Fruit fly (Drosophila melanogaster): ENCODE results near the gene Acp26Aa.

Acp26Aa gene

DNA sequence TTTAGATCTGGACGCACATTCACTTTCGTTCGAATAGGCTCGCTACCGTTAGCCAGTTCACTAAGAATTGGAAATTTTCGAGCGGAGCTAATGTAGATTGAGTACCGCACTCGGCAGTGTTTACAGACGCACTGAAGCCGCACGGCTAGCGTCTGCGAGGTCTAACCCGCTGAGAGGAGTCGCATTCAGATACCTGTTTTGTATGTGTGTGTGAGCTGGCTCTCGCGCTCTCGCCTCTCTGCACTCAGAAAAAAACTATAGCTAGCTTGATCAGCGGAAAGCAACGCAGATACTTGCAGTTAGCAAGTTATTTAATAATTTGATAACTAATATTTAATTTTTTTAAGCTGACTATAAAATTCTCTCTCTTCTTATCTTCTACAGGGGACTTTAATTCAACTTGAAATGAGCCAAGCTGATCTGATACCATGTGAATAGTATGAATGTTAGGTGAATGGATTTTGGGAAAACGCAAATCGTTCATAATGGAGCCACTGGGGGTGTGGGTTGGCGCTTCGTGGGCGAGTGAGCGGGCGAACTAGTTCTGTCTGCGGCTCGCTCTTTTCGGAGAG is 14.2 kb downstream of the Acp26Aa start, which contains the start of gene rau:
Gene rau, minus strand, starts transcription at position 136 of the 572 bp plus-strand sequence.
- TF ChIP-seq CG9948 (tag; optimal IDR thresholded peaks at IDR 0.05) (peak; percentile 78), Pif1A (GFP tag; optimal IDR thresholded peaks at IDR 0.05) (peak; percentile 84), EcR (GFP tag; optimal IDR thresholded peaks at IDR 0.05) (peak; percentile 14), CG32121 (GFP tag; IDR thresholded peaks at IDR 0.05) (peak; percentile 79), CG14655 (GFP tag; optimal IDR thresholded peaks at IDR 0.05) (peak; percentile 87), Snoo (tag; optimal IDR thresholded peaks at IDR 0.05) (peak; percentile 70), CG10348 (GFP tag; IDR thresholded peaks at IDR 0.05) (peak; percentile 24; the same call in 1 of the 2 replicates), Pif1B (GFP tag; optimal IDR thresholded peaks at IDR 0.05) (peak; percentile 75), CG12605 (GFP tag; IDR thresholded peaks at IDR 0.05) (peak; percentile 36; the same call in 1 of the 2 replicates), CG8159 (tag; optimal IDR thresholded peaks at IDR 0.05) (peak; percentile 77), CG15710 (tag; optimal IDR thresholded peaks at IDR 0.05) (peak; percentile 79), CG8301 (tag; optimal IDR thresholded peaks at IDR 0.05) (peak; percentile 83), CG34367 (tag; optimal IDR thresholded peaks at IDR 0.05) (peak; percentile 66), gl (tag; optimal IDR thresholded peaks at IDR 0.05) (peak; percentile 55), Ets98B (GFP tag; IDR thresholded peaks at IDR 0.05) (peak; percentile 76), CG4496 (GFP tag; IDR thresholded peaks at IDR 0.05) (peak; percentile 80; the same call in 2 of the 3 replicates), D1 (tag; optimal IDR thresholded peaks at IDR 0.05) (peak; percentile 39), fd96Ca (GFP tag; IDR thresholded peaks at IDR 0.05) (peak; percentile 84), rn (GFP tag; IDR thresholded peaks at IDR 0.05) (0 out of 2 replicates have a peak, but pooled peaks have one; percentile 52), CG17806 (tag; optimal IDR thresholded peaks at IDR 0.05) (peak; percentile 70), CG13204 (GFP tag; optimal IDR thresholded peaks at IDR 0.05) (peak; percentile 63)

DNA sequence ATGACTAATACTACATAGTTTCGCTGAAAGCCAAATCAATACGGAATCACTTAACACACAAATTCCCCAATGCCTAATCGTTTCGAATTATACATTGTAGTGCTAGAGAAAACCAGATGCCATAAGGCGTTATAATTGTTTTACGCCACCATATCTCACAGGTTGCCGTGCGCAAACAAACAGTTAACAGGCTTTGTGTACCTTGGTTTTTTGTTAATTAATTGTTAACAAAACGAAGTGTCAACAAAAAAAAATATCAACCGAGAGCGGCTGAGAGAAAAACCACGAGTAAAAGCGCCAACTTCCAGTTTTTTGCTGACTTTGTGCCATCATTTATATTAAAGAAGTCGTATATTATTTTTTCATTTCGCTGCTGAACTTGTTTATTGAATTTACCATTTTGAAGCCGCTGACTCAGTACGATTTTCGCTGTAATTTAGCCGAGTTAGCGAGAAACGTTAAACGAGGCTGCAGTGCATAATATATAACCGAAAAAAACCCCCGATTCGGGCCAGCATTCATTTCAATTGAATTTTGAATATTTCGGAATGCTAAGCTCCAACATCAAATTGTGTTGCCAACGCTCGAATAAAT is 17.1 kb downstream of the Acp26Aa start:
- no peak for TF ChIP-seq CG14655 (GFP tag; optimal IDR thresholded peaks at IDR 0.05)
- TF ChIP-seq CG17806 (tag; optimal IDR thresholded peaks at IDR 0.05), result no peak
- no peak for TF ChIP-seq CG32121 (GFP tag; IDR thresholded peaks at IDR 0.05)

DNA sequence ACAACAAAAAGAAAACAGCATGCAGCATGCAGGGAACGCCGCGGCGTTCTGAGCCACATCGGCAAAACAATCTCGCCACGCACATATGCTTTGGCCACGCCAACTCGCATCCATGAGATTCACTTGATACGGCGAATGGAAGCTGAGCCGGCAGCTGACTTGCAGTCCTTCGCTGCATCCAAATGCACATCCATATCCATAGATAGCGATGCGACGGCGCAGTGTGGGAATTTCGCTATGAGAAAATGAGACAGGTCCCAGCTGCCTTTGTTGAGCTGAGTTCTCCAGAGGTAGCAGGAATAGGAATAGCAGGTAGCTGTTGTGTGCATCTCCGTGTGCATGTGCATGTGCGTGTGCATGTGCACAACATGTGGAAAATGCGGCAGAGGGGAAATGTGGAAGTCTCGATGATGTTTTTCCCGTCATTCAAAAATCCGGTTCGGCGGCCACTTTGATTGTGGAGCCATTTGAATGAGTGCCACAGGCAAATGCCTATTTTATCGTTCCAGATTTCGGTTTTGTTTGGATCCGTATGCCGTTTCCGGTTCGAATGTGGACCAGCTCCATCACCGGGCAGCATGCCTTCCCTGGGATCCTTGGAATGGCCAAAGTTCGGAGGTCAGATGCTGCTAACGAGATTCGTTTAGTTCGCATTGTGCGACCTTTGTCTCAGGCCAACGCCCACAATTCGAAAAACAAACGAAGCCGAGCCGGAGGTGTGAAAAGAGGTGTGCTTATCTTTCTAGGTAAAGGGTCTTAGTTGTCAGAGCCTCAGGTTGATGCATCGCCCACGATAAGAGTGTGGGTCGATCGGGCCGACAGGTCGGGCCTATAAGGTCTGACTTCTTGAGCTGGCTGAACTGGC is 22.6 kb downstream of the Acp26Aa start:
- peak; percentile 24; the same call in 1 of the 3 replicates for TF ChIP-seq CG4496 (GFP tag; IDR thresholded peaks at IDR 0.05)
- TF ChIP-seq CG13204 (GFP tag; optimal IDR thresholded peaks at IDR 0.05), result no peak

DNA sequence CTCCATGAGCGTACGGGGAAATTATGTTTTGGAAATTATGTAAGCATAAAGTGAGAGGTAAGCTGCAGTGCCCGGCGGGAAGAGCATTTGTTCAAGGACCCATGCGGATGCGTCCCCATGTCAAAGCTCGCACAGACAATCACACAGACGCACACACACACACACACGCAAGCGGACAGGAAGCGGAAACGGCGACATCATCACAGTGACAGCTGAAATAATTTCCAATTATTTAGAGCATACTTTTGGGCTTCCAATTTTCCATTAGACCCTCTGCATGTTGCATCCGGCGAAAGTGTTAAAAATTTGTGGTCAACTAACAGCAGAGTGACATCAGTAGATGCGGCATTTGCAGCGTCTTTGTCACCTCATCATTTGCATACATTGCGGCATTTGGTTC is 26.9 kb downstream of the Acp26Aa start:
- peak; percentile 62 for TF ChIP-seq CG4496 (GFP tag; IDR thresholded peaks at IDR 0.05)
- no peak for TF ChIP-seq CG8301 (tag; optimal IDR thresholded peaks at IDR 0.05)

DNA sequence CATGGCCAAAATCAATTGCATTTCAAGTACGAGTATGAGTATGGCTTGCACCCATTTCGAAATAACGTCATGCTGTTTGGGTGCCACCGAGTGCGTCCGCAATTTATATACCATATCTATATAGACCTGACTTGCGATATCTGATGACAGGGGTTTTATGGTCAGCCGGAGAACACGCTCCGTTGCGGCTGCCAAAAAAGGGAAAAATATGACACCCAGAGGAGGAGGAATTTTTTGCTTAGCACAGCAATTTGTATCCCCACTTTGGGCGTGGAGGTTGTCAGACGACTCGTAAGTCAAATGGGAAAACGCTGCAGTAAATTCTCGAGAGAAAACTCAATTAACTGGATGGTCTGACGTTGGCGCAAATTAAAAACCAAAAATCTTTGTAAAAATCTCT is 36.9 kb downstream of the Acp26Aa start:
- TF ChIP-seq Snoo (tag; optimal IDR thresholded peaks at IDR 0.05) (no peak), gl (tag; optimal IDR thresholded peaks at IDR 0.05) (no peak), CG9948 (tag; optimal IDR thresholded peaks at IDR 0.05) (no peak), CG8301 (tag; optimal IDR thresholded peaks at IDR 0.05) (no peak), CG8159 (tag; optimal IDR thresholded peaks at IDR 0.05) (no peak), fd96Ca (GFP tag; IDR thresholded peaks at IDR 0.05) (no peak), CG32121 (GFP tag; IDR thresholded peaks at IDR 0.05) (no peak), CG15710 (tag; optimal IDR thresholded peaks at IDR 0.05) (no peak), rn (GFP tag; IDR thresholded peaks at IDR 0.05) (no peak), CG34367 (tag; optimal IDR thresholded peaks at IDR 0.05) (no peak), Ets98B (GFP tag; IDR thresholded peaks at IDR 0.05) (no peak), Pif1A (GFP tag; optimal IDR thresholded peaks at IDR 0.05) (no peak), D1 (tag; optimal IDR thresholded peaks at IDR 0.05) (no peak), Pif1B (GFP tag; optimal IDR thresholded peaks at IDR 0.05) (no peak), CG4496 (GFP tag; IDR thresholded peaks at IDR 0.05) (no peak), CG13204 (GFP tag; optimal IDR thresholded peaks at IDR 0.05) (no peak), CG17806 (tag; optimal IDR thresholded peaks at IDR 0.05) (no peak), CG12605 (GFP tag; IDR thresholded peaks at IDR 0.05) (no peak), CG14655 (GFP tag; optimal IDR thresholded peaks at IDR 0.05) (no peak), CG10348 (GFP tag; IDR thresholded peaks at IDR 0.05) (no peak)
